Worm (Caenorhabditis elegans) whole organism, L4 larva: ENCODE results near the gene nhr-35.

ENCODE experiments used
- F37D6.2 ChIP-seq: sonication (generic microtip); optimal IDR thresholded peaks from 2 replicates; lab custom pipeline; 2016; ENCODE audit warnings: mild to moderate bottlenecking, missing genetic modification characterization, missing compliant biosample characterization
- F44E2.7 ChIP-seq: fragments of 200-800 bp; sonication (Bioruptor generic); IDR thresholded peaks from 2 replicates; pipeline ENCODE4 v2.1.2; 2022; ENCODE audit warnings: missing genetic modification characterization, missing compliant biosample characterization
- aha-1 ChIP-seq: fragments of 150-350 bp; peaks from one replicate; lab custom pipeline; 2014; ENCODE audit warnings: missing biosample characterization, missing genetic modification characterization
- attf-4 ChIP-seq: sonication (generic microtip); optimal IDR thresholded peaks from 3 replicates; lab custom pipeline; 2017; ENCODE audit warnings: missing biosample characterization, missing genetic modification characterization
- ceh-20 ChIP-seq: fragments of 200-800 bp; sonication (Bioruptor generic); IDR thresholded peaks from 2 replicates; pipeline ENCODE4 v1.3.6; 2022; ENCODE audit warnings: missing genetic modification reagents, missing genetic modification characterization, missing compliant biosample characterization
- ceh-28 ChIP-seq: fragments of 150-350 bp; optimal IDR thresholded peaks from 2 replicates; lab custom pipeline; 2014; ENCODE audit warnings: missing biosample characterization, missing genetic modification reagents, missing genetic modification characterization
- ceh-44 ChIP-seq: fragments of 200-800 bp; sonication (Bioruptor generic); IDR thresholded peaks from 2 replicates; pipeline ENCODE4 v1.3.6; 2022; ENCODE audit warnings: missing genetic modification reagents, missing genetic modification characterization, missing compliant biosample characterization
- dmd-8 ChIP-seq: fragments of 200-800 bp; sonication (Bioruptor generic); IDR thresholded peaks from 2 replicates; pipeline ENCODE4 v1.3.6; 2022; ENCODE audit warnings: missing genetic modification characterization, missing compliant biosample characterization
- dve-1 ChIP-seq: sonication (generic microtip); optimal IDR thresholded peaks from 2 replicates; lab custom pipeline; 2017; ENCODE audit warnings: antibody characterized with exemption, mild to moderate bottlenecking, missing genetic modification characterization, missing compliant biosample characterization; ENCODE audit not compliant: insufficient read depth
- egl-43 ChIP-seq: fragments of 200-800 bp; sonication (Bioruptor generic); IDR thresholded peaks from 2 replicates; pipeline ENCODE4 v1.3.6; 2022; ENCODE audit warnings: missing genetic modification reagents, missing genetic modification characterization, missing compliant biosample characterization
- fkh-10 ChIP-seq: fragments of 150-350 bp; optimal IDR thresholded peaks from 2 replicates; lab custom pipeline; 2014; ENCODE audit warnings: missing biosample characterization, missing genetic modification reagents, missing genetic modification characterization
- hlh-11 ChIP-seq: fragments of 200-800 bp; sonication (Bioruptor generic); optimal IDR thresholded peaks from 2 replicates; lab custom pipeline; 2018; ENCODE audit warnings: mild to moderate bottlenecking, missing genetic modification characterization, missing compliant biosample characterization
- hlh-30 ChIP-seq: sonication (generic microtip); optimal IDR thresholded peaks from 2 replicates; lab custom pipeline; 2017; ENCODE audit warnings: antibody characterized with exemption, mild to moderate bottlenecking, missing genetic modification characterization, missing compliant biosample characterization; ENCODE audit not compliant: insufficient read depth
- jun-1 ChIP-seq: fragments of 150-350 bp; optimal IDR thresholded peaks from 2 replicates; lab custom pipeline; 2014; ENCODE audit warnings: missing biosample characterization, missing genetic modification reagents, missing genetic modification characterization
- lin-39 ChIP-seq: fragments of 150-350 bp; optimal IDR thresholded peaks from 2 replicates; lab custom pipeline; 2014; ENCODE audit warnings: missing biosample characterization, missing genetic modification reagents, missing genetic modification characterization
- lsy-2 ChIP-seq, 2 experiments: fragments of 150-350 bp in 1 of 2; sonication (generic microtip) in 1 of 2; optimal IDR thresholded peaks; 2 replicates each; lab custom pipeline; 2014 to 2017; ENCODE audit warnings: missing biosample characterization in 2 of 2, missing genetic modification characterization in 2 of 2
- mdt-29 ChIP-seq: fragments of 200-800 bp; sonication (Bioruptor generic); IDR thresholded peaks from 2 replicates; pipeline ENCODE4 v1.3.6; 2022; ENCODE audit warnings: missing genetic modification reagents, missing genetic modification characterization, missing compliant biosample characterization
- mes-2 ChIP-seq: sonication (generic microtip); optimal IDR thresholded peaks from 2 replicates; lab custom pipeline; 2016; ENCODE audit warnings: missing genotype, mild to moderate bottlenecking, missing genetic modification characterization, missing compliant biosample characterization; ENCODE audit not compliant: poor library complexity, severe bottlenecking
- mxl-3 ChIP-seq: fragments of 200-800 bp; sonication (Bioruptor generic); optimal IDR thresholded peaks from 2 replicates; lab custom pipeline; 2018; ENCODE audit warnings: mild to moderate bottlenecking, missing genetic modification characterization, missing compliant biosample characterization
- nhr-11 ChIP-seq: fragments of 150-350 bp; optimal IDR thresholded peaks from 2 replicates; lab custom pipeline; 2014; ENCODE audit warnings: missing biosample characterization, missing genetic modification characterization
- nhr-237 ChIP-seq: sonication (generic microtip); optimal IDR thresholded peaks from 2 replicates; lab custom pipeline; 2017; ENCODE audit warnings: missing biosample characterization, missing genetic modification characterization
- nhr-28 ChIP-seq: fragments of 150-350 bp; optimal IDR thresholded peaks from 2 replicates; lab custom pipeline; 2014; ENCODE audit warnings: missing biosample characterization, missing genetic modification characterization
- nhr-42 ChIP-seq: fragments of 200-800 bp; sonication (Bioruptor generic); IDR thresholded peaks from 2 replicates; pipeline ENCODE4 v1.3.6; 2022; ENCODE audit warnings: missing genetic modification characterization, missing compliant biosample characterization
- pha-4 ChIP-seq, 2 experiments: fragments of 150-350 bp in 1 of 2; fragments of 200-800 bp in 1 of 2; sonication (Bioruptor generic) in 1 of 2; IDR thresholded peaks in 1 of 2; optimal IDR thresholded peaks in 1 of 2; 2 replicates each; pipeline versions ENCODE4 v1.3.6 to Lab custom; 2014 to 2022; ENCODE audit warnings: missing genetic modification characterization in 2 of 2, missing genetic modification reagents in 2 of 2, missing biosample characterization in 1 of 2, missing compliant biosample characterization in 1 of 2
- set-16 ChIP-seq: fragments of 200-800 bp; sonication (Bioruptor generic); IDR thresholded peaks from 2 replicates; pipeline ENCODE4 v1.3.6; 2022; ENCODE audit warnings: missing genetic modification reagents, missing genetic modification characterization, missing compliant biosample characterization
- snpc-1.2 ChIP-seq: fragments of 200-800 bp; sonication (Bioruptor generic); IDR thresholded peaks from 2 replicates; pipeline ENCODE4 v1.3.6; 2022; ENCODE audit warnings: missing genetic modification reagents, missing genetic modification characterization, missing compliant biosample characterization
- unc-62 ChIP-seq, 3 experiments: fragments of 150-350 bp in 1 of 3; sonication (generic microtip); optimal IDR thresholded peaks in 2 of 3; peaks in 1 of 3; 1 replicate in 1 of 3; 2 replicates in 2 of 3; lab custom pipeline; 2014 to 2017; ENCODE audit warnings: missing biosample characterization in 3 of 3, missing genetic modification characterization in 3 of 3, missing genetic modification reagents in 3 of 3, missing genotype in 1 of 3
- zfp-3 ChIP-seq: fragments of 200-800 bp; sonication (Bioruptor generic); conservative IDR thresholded peaks from 2 replicates; pipeline ENCODE4 v1.3.6; 2022; ENCODE audit warnings: missing genetic modification reagents, missing genetic modification characterization, missing compliant biosample characterization
- zip-2 ChIP-seq: fragments of 150-350 bp; optimal IDR thresholded peaks from 2 replicates; lab custom pipeline; 2014; ENCODE audit warnings: missing biosample characterization, missing genetic modification characterization

The nhr-35 gene

DNA sequence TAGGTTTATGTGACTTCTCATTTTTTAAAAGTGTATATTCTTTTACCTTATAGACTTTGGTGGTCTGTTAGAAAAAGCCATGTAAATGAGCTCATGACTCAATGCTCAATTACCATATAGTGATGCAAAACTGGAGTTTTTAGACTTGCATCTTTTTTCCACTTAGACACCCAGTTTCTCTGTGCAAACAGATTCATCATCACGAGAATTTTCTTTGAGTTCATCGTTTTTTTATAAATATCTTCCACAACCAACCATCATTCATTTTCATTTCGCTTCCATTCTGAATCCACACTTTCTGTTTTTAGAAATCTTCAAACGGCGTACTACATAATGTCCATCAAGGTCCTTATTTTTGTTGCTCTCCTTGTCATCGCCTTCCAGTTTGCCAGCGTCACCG lies 12.1 kb downstream of the nhr-35 start, which contains the start of gene C07A12.2:
C07A12.2 (plus strand) TSS at position 301 of the 400 bp plus-strand sequence.
- TF ChIP-seq ceh-20 (GFP tag; lab: Robert Waterston, UW) (no peak), attf-4 (no peak)

DNA sequence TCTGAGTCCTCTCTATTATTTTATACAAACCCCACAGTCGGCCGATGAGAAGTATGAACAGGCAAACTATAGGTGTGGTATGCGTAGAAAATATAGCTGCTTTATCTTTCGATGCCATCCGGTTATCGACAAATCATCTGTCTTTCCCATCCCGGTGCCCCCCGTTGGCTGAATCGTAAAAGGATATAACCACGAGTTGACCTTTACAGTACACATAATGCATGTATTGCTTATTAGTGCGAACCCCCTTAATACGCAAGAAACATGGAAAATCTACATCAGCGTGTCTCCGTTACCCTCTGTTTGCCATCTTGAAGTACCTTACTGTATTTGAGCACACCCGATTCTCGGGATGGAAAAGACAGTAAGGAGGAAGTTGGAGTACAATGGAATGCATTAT lies 16.4 kb downstream of the nhr-35 start:
- TF ChIP-seq nhr-237 (no peak), F37D6.2 (tag; lab: Kevin White, UChicago) (no peak), nhr-42 (GFP tag; lab: Robert Waterston, UW) (no peak), nhr-28 (tag; lab: Kevin White, UChicago) (no peak), mdt-29 (no peak)

DNA sequence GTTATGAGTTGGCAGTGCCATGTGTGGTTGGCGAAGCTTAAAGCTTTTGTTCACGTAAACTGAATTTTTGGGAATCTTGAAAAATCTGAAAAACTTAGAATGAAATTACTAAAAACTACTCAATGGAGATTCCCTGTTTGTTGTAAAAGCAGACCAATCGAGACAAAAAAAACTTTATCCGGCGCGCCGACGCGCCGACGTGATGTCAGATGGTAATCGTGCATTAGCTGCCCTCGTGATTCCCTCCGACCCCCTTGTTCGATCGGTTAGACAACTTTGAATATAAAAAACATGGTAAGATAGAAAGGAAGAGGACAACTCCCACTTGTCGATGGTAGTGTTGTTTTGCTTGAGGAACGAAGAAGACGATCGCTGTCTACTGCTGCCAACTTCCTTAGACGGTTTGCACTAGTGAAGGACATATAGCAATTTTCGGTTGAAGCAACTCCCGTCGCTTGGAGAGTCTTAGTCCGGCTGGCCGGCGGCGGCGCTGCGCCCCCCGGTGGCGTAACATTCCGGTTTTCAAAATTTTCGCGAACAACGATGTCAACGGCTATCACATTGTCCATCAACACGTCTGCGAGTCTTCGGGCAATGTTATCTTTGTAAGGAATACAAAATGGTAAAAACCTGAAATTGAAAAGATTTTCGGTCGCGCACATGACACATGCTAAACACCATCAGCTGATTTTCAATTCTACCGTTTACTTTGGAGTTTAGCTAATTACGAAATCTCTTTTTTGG lies 17.5 kb downstream of the nhr-35 start, which contains the start of gene C07A12.18:
C07A12.18 (minus strand) TSS at position 51 of the 744 bp plus-strand sequence.
- TF ChIP-seq aha-1 (tag; lab: Kevin White, UChicago) (peak; percentile 77), ceh-28 (tag; lab: Kevin White, UChicago) (no peak), nhr-28 (tag; lab: Kevin White, UChicago) (peak; percentile 6), zfp-3 (GFP tag; lab: Robert Waterston, UW) (no peak), hlh-30 (tag; lab: Kevin White, UChicago) (peak; percentile 26)

DNA sequence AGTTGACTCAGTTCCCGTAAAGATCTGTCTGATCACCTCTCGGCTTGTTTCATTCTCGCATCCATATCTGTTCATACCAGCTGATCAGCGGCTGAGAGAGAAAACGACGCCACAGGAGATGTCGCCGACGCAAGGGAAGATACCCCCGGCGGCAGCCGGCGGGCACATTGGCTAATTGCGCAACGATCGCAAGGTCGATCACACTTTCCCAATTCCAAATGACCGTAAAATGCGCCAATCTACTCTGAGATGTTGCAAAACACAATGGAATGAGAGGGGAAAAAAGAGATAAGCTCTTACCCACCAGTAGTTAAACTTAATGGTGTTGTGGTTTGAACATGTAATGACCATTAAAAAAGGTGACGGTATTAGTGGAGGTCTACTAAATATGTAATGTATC lies 18.5 kb downstream of the nhr-35 start:
- TF ChIP-seq mxl-3 (GFP tag; lab: Kevin White, UChicago) (peak; percentile 13), egl-43 (GFP tag; lab: Robert Waterston, UW) (peak; percentile 57; the same call in 1 of the 2 replicates), zfp-3 (GFP tag; lab: Robert Waterston, UW) (no peak), lsy-2 (tag; optimal IDR thresholded peaks at IDR 0.05; lab: Kevin White, UChicago) (no peak), hlh-11 (tag; lab: Kevin White, UChicago) (peak; percentile 26), hlh-30 (tag; lab: Kevin White, UChicago) (peak; percentile 19), dve-1 (tag; lab: Kevin White, UChicago) (no peak), jun-1 (tag; lab: Kevin White, UChicago) (no peak), set-16 (peak; percentile 47), nhr-28 (tag; lab: Kevin White, UChicago) (peak; percentile 29)

DNA sequence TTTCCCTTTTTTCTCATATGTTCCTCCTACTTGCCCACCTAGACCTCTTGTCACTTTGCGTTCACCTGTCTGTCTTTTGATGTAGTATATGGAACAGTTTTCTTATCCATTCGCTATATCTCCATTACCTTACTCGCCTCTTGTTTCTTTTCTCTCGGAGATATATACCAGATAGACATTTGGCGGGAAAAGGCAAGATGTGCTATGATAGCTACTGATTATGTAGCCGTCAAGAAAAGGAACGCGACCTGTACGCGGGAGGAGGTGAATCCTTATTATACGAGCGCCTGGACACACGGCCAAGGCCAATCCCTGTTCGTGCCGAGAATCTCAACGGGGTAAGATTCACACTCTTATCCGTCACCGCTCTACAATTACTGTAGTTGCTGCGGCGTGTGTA lies 20.5 kb downstream of the nhr-35 start:
- 0 out of 2 replicates have a peak, but pooled peaks have one; percentile 13 for TF ChIP-seq F44E2.7
- no peak for TF ChIP-seq mxl-3 (GFP tag; lab: Kevin White, UChicago)

DNA sequence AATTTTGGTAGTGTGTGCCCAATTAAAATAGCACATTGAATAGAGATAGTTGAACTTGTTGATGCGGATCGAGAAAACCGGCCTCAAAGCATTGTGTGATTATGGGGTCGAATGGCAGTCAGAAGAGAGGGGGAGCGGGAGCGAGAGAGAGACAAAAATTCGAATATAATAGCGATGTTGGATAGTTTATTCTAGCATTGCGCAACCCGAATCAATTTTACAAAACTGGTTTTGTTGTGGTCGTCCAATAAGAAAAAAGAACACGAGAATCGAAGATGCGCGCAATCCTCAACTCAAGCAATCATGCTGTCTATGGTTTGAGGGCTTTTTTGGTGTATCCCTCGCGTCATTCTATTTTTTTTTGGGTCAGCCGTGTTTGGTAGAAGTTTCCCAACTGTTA lies 21.0 kb downstream of the nhr-35 start:
- TF ChIP-seq nhr-11 (tag; lab: Kevin White, UChicago) (no peak), dmd-8 (GFP tag; lab: Robert Waterston, UW) (no peak), hlh-30 (tag; lab: Kevin White, UChicago) (no peak), ceh-44 (GFP tag; lab: Robert Waterston, UW) (no peak), lin-39 (no peak), mdt-29 (no peak), nhr-28 (tag; lab: Kevin White, UChicago) (peak; percentile 5)
- TF ChIP-seq, all 104 proteins: peak for 1

DNA sequence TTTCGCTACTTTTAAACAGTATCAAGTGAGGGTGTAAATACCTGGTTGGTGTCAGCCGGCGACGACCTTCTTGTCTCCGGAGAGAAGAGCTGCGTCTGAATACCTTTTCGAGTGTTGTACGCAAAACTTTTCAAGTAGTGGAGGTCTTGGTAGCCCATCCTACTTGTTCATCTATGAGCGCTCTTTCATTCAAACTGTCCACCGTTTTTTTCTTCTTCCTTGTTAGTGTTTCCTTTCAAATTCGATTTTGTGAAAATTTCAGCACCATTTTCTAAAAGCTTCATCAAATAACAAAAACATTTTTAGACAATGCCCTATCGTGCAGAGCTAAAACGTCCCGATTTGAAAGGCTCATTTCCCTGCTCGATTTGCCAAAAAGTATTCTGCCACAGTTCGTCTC lies 21.9 kb downstream of the nhr-35 start, which contains the start of gene ham-2:
ham-2 (plus strand) TSS at position 301 of the 400 bp plus-strand sequence.
- TF ChIP-seq pha-4 (GFP tag; IDR thresholded peaks at IDR 0.05; lab: Robert Waterston, UW) (no peak), pha-4 (tag; optimal IDR thresholded peaks at IDR 0.05; lab: Kevin White, UChicago) (no peak), snpc-1.2 (GFP tag; lab: Robert Waterston, UW) (no peak), fkh-10 (GFP tag; lab: Kevin White, UChicago) (no peak), jun-1 (tag; lab: Kevin White, UChicago) (no peak), nhr-11 (tag; lab: Kevin White, UChicago) (no peak), mes-2 (tag; lab: Kevin White, UChicago) (no peak), zip-2 (no peak), unc-62 (GFP tag; optimal IDR thresholded peaks at IDR 0.05 in 1 of 2; lab: Kevin White, UChicago) (peak in 1 of 2 experiments; percentile 79), unc-62 (tag; optimal IDR thresholded peaks at IDR 0.05; lab: Kevin White, UChicago) (no peak)
